Worm (Caenorhabditis elegans) whole organism, young adult: ENCODE data around the gene C42D8.9.

Experiments used
- B0019.2 ChIP-seq: fragments of 200-800 bp; sonication (Bioruptor generic); conservative IDR thresholded peaks from 2 replicates; pipeline ENCODE4 v1.3.6; 2022; ENCODE audit warnings: missing genetic modification reagents, missing genetic modification characterization, missing compliant biosample characterization
- C17E4.6 ChIP-seq: fragments of 200-800 bp; sonication (Bioruptor generic); IDR thresholded peaks from 2 replicates; pipeline ENCODE4 v1.3.6; 2022; ENCODE audit warnings: missing genetic modification reagents, missing genetic modification characterization, missing compliant biosample characterization
- F22D6.2 ChIP-seq: sonication (generic microtip); optimal IDR thresholded peaks from 2 replicates; lab custom pipeline; 2016; ENCODE audit warnings: mild to moderate bottlenecking, missing genetic modification characterization, missing compliant biosample characterization
- F37B4.10 ChIP-seq: fragments of 200-800 bp; sonication (Bioruptor generic); IDR thresholded peaks from 2 replicates; pipeline ENCODE4 v1.3.6; 2022; ENCODE audit warnings: missing genetic modification characterization, missing compliant biosample characterization
- F49E8.2 ChIP-seq: sonication (generic microtip); optimal IDR thresholded peaks from 3 replicates; lab custom pipeline; 2017; ENCODE audit warnings: missing genetic modification characterization, mild to moderate bottlenecking, missing compliant biosample characterization, antibody characterized with exemption, moderate library complexity; ENCODE audit not compliant: insufficient read depth
- F55B11.4 ChIP-seq: sonication (generic microtip); optimal IDR thresholded peaks from 2 replicates; lab custom pipeline; 2016; ENCODE audit warnings: missing compliant biosample characterization, missing genetic modification characterization, borderline replicate concordance; ENCODE audit not compliant: insufficient read depth
- F57C9.4 ChIP-seq: sonication (generic microtip); optimal IDR thresholded peaks from 2 replicates; lab custom pipeline; 2017; ENCODE audit warnings: mild to moderate bottlenecking, missing genetic modification characterization, missing compliant biosample characterization
- K12H6.12 ChIP-seq: fragments of 200-800 bp; sonication (Bioruptor generic); optimal IDR thresholded peaks from 2 replicates; lab custom pipeline; 2018; ENCODE audit warnings: mild to moderate bottlenecking, missing genetic modification characterization, missing compliant biosample characterization
- Y53G8AR.9 ChIP-seq: fragments of 200-800 bp; sonication (Bioruptor generic); conservative IDR thresholded peaks from 2 replicates; pipeline ENCODE4 v1.3.6; 2022; ENCODE audit warnings: missing genetic modification reagents, missing genetic modification characterization, missing compliant biosample characterization
- Y67H2A.10 ChIP-seq: fragments of 200-800 bp; sonication (Bioruptor generic); conservative IDR thresholded peaks from 2 replicates; pipeline ENCODE4 v1.3.6; 2022; ENCODE audit warnings: missing genetic modification reagents, missing genetic modification characterization, missing compliant biosample characterization
- bed-2 ChIP-seq: fragments of 200-800 bp; sonication (Bioruptor generic); IDR thresholded peaks from 2 replicates; pipeline ENCODE4 v1.3.6; 2022; ENCODE audit warnings: missing genetic modification reagents, missing genetic modification characterization, missing compliant biosample characterization
- ceh-100 ChIP-seq: fragments of 200-800 bp; sonication (Bioruptor generic); IDR thresholded peaks from 2 replicates; pipeline ENCODE4 v1.3.6; 2022; ENCODE audit warnings: missing genetic modification reagents, missing genetic modification characterization, missing compliant biosample characterization
- ceh-79 ChIP-seq: sonication (generic microtip); optimal IDR thresholded peaks from 2 replicates; lab custom pipeline; 2017; ENCODE audit warnings: mild to moderate bottlenecking, missing genetic modification characterization, missing compliant biosample characterization
- die-1 ChIP-seq: sonication (generic microtip); optimal IDR thresholded peaks from 2 replicates; lab custom pipeline; 2016; ENCODE audit warnings: missing genotype, mild to moderate bottlenecking, missing genetic modification characterization, missing compliant biosample characterization
- dox-1 ChIP-seq: fragments of 200-800 bp; sonication (Bioruptor generic); IDR thresholded peaks from 2 replicates; pipeline ENCODE4 v1.3.6; 2022; ENCODE audit warnings: missing genetic modification reagents, missing genetic modification characterization, missing compliant biosample characterization
- dpff-1 ChIP-seq: sonication (generic microtip); optimal IDR thresholded peaks from 2 replicates; lab custom pipeline; 2017; ENCODE audit warnings: mild to moderate bottlenecking, missing genetic modification characterization, missing compliant biosample characterization
- efl-1 ChIP-seq: fragments of 150-350 bp; optimal IDR thresholded peaks from 2 replicates; lab custom pipeline; 2014; ENCODE audit warnings: missing biosample characterization, missing genetic modification reagents, missing genetic modification characterization
- egl-18 ChIP-seq: fragments of 200-800 bp; sonication (Bioruptor generic); IDR thresholded peaks from 2 replicates; pipeline ENCODE4 v1.3.6; 2022; ENCODE audit warnings: missing genetic modification reagents, missing genetic modification characterization, missing compliant biosample characterization
- egl-44 ChIP-seq: fragments of 200-800 bp; sonication (Bioruptor generic); IDR thresholded peaks from 2 replicates; pipeline ENCODE4 v1.3.6; 2022; ENCODE audit warnings: missing genetic modification reagents, missing genetic modification characterization, missing compliant biosample characterization
- egrh-3 ChIP-seq: fragments of 200-800 bp; sonication (Bioruptor generic); IDR thresholded peaks from 2 replicates; pipeline ENCODE4 v1.3.6; 2022; ENCODE audit warnings: missing genetic modification reagents, missing genetic modification characterization, missing compliant biosample characterization
- ets-4 ChIP-seq: fragments of 200-800 bp; sonication (Bioruptor generic); optimal IDR thresholded peaks from 2 replicates; lab custom pipeline; 2018; ENCODE audit warnings: mild to moderate bottlenecking, missing genetic modification characterization, missing compliant biosample characterization
- him-1 ChIP-seq: sonication (generic microtip); optimal IDR thresholded peaks from 2 replicates; lab custom pipeline; 2016; ENCODE audit warnings: missing genotype, missing genetic modification reagents, missing genetic modification characterization, missing compliant biosample characterization
- hlh-12 ChIP-seq: sonication (generic microtip); optimal IDR thresholded peaks from 2 replicates; lab custom pipeline; 2016; ENCODE audit warnings: missing genetic modification characterization, missing compliant biosample characterization
- hlh-26 ChIP-seq: fragments of 200-800 bp; sonication (Bioruptor generic); conservative IDR thresholded peaks from 2 replicates; pipeline ENCODE4 v1.3.6; 2022; ENCODE audit warnings: missing genetic modification reagents, missing genetic modification characterization, missing compliant biosample characterization
- hrde-1 ChIP-seq: sonication (generic microtip); optimal IDR thresholded peaks from 2 replicates; lab custom pipeline; 2016; ENCODE audit warnings: missing genetic modification characterization, mild to moderate bottlenecking, missing compliant biosample characterization, moderate library complexity, missing genotype, missing genetic modification reagents, borderline replicate concordance
- lag-1 ChIP-seq: fragments of 200-800 bp; sonication (Bioruptor generic); IDR thresholded peaks from 2 replicates; pipeline ENCODE4 v1.3.6; 2022; ENCODE audit warnings: missing genetic modification reagents, missing genetic modification characterization, missing compliant biosample characterization
- let-607 ChIP-seq, 2 experiments: fragments of 200-800 bp in 1 of 2; sonication (Bioruptor generic) in 1 of 2; sonication (generic microtip) in 1 of 2; optimal IDR thresholded peaks; 2 replicates each; lab custom pipeline; 2016 to 2018; ENCODE audit warnings: mild to moderate bottlenecking in 2 of 2, missing compliant biosample characterization in 2 of 2, missing genetic modification characterization in 2 of 2, moderate library complexity in 2 of 2, missing genotype in 1 of 2
- lin-40 ChIP-seq: sonication (generic microtip); optimal IDR thresholded peaks from 2 replicates; lab custom pipeline; 2016; ENCODE audit warnings: missing genetic modification characterization, mild to moderate bottlenecking, missing compliant biosample characterization, missing genotype, missing genetic modification reagents
- lir-1 ChIP-seq: fragments of 200-800 bp; sonication (Bioruptor generic); conservative IDR thresholded peaks from 2 replicates; pipeline ENCODE4 v1.3.6; 2022; ENCODE audit warnings: missing genetic modification reagents, missing genetic modification characterization, missing compliant biosample characterization
- lsy-27 ChIP-seq: sonication (generic microtip); optimal IDR thresholded peaks from 2 replicates; lab custom pipeline; 2017; ENCODE audit warnings: missing genetic modification characterization, mild to moderate bottlenecking, missing compliant biosample characterization, antibody characterized with exemption, missing genotype, borderline replicate concordance; ENCODE audit not compliant: insufficient read depth
- mxl-1 ChIP-seq: sonication (generic microtip); optimal IDR thresholded peaks from 2 replicates; lab custom pipeline; 2016; ENCODE audit warnings: missing genetic modification characterization, missing compliant biosample characterization
- nhr-120 ChIP-seq: fragments of 200-800 bp; sonication (Bioruptor generic); IDR thresholded peaks from 2 replicates; pipeline ENCODE4 v1.3.6; 2022; ENCODE audit warnings: missing genetic modification characterization, missing compliant biosample characterization
- nhr-27 ChIP-seq: fragments of 200-800 bp; sonication (Bioruptor generic); optimal IDR thresholded peaks from 2 replicates; lab custom pipeline; 2018; ENCODE audit warnings: mild to moderate bottlenecking, missing genetic modification characterization, moderate library complexity, missing compliant biosample characterization
- nhr-80 ChIP-seq: sonication (generic microtip); optimal IDR thresholded peaks from 2 replicates; lab custom pipeline; 2016; ENCODE audit warnings: missing genetic modification characterization, missing compliant biosample characterization
- rcor-1 ChIP-seq: fragments of 200-800 bp; sonication (Bioruptor generic); IDR thresholded peaks from 2 replicates; pipeline ENCODE4 v1.3.6; 2022; ENCODE audit warnings: missing genetic modification reagents, missing genetic modification characterization, missing compliant biosample characterization
- rec-8 ChIP-seq, 2 experiments: sonication (generic microtip); optimal IDR thresholded peaks; 2 replicates each; lab custom pipeline; 2016; ENCODE audit warnings: mild to moderate bottlenecking in 2 of 2, missing genetic modification characterization in 2 of 2, missing genetic modification reagents in 2 of 2, missing genotype in 2 of 2, missing biosample characterization in 1 of 2, missing compliant biosample characterization in 1 of 2, moderate library complexity in 1 of 2
- snpc-1.1 ChIP-seq: sonication (generic microtip); optimal IDR thresholded peaks from 2 replicates; lab custom pipeline; 2017; ENCODE audit warnings: missing genetic modification characterization, mild to moderate bottlenecking, missing compliant biosample characterization, antibody characterized with exemption, moderate library complexity, missing genotype, missing genetic modification reagents; ENCODE audit not compliant: insufficient read depth
- snpc-1.3 ChIP-seq: sonication (generic microtip); optimal IDR thresholded peaks from 2 replicates; lab custom pipeline; 2017; ENCODE audit warnings: missing genetic modification characterization, mild to moderate bottlenecking, missing compliant biosample characterization, antibody characterized with exemption, moderate library complexity, missing genotype, missing genetic modification reagents; ENCODE audit not compliant: insufficient read depth
- snpc-4 ChIP-seq, 5 experiments: fragments of 150-350 bp in 1 of 5; sonication (generic microtip) in 4 of 5; optimal IDR thresholded peaks; 2 replicates each; lab custom pipeline; 2014 to 2018; ENCODE audit warnings: missing genetic modification characterization in 5 of 5, missing biosample characterization in 3 of 5, antibody characterized with exemption in 2 of 5, mild to moderate bottlenecking in 2 of 5, missing compliant biosample characterization in 2 of 5, missing genotype in 2 of 5, moderate library complexity in 2 of 5, missing genetic modification reagents in 1 of 5
- somi-1 ChIP-seq: fragments of 200-800 bp; sonication (Bioruptor generic); optimal IDR thresholded peaks from 2 replicates; lab custom pipeline; 2018; ENCODE audit warnings: mild to moderate bottlenecking, missing genetic modification characterization, missing compliant biosample characterization
- sptf-2 ChIP-seq: fragments of 200-800 bp; sonication (Bioruptor generic); optimal IDR thresholded peaks from 2 replicates; lab custom pipeline; 2018; ENCODE audit warnings: mild to moderate bottlenecking, missing genetic modification characterization, missing compliant biosample characterization
- tbp1 ChIP-seq: fragments of 200-800 bp; sonication (Bioruptor generic); optimal IDR thresholded peaks from 2 replicates; lab custom pipeline; 2018; ENCODE audit warnings: mild to moderate bottlenecking, missing genetic modification characterization, missing compliant biosample characterization
- xnd-1 ChIP-seq: sonication (generic microtip); optimal IDR thresholded peaks from 2 replicates; lab custom pipeline; 2016; ENCODE audit warnings: missing genotype, missing genetic modification reagents, missing genetic modification characterization, missing compliant biosample characterization
- zim-3 ChIP-seq: sonication (generic microtip); optimal IDR thresholded peaks from 2 replicates; lab custom pipeline; 2017; ENCODE audit warnings: mild to moderate bottlenecking, missing genetic modification characterization, moderate library complexity, missing compliant biosample characterization
- ztf-18 ChIP-seq: sonication (generic microtip); optimal IDR thresholded peaks from 2 replicates; lab custom pipeline; 2016; ENCODE audit warnings: missing genotype, mild to moderate bottlenecking, missing genetic modification characterization, missing compliant biosample characterization
- ztf-22 ChIP-seq: fragments of 200-800 bp; sonication (Bioruptor generic); optimal IDR thresholded peaks from 2 replicates; lab custom pipeline; 2018; ENCODE audit warnings: mild to moderate bottlenecking, missing genetic modification characterization, moderate library complexity, missing compliant biosample characterization

Gene C42D8.9

ce11 chrX:5106187-5106694, 601 bp downstream of the C42D8.9 start (continued):
- TF ChIP-seq dox-1 (peak; percentile 27; the same call in 1 of the 2 replicates), efl-1 (no peak), xnd-1 (tag; lab: Kevin White, UChicago) (no peak), Y67H2A.10 (no peak), mxl-1 (no peak), die-1 (tag; lab: Kevin White, UChicago) (no peak), nhr-27 (tag; lab: Kevin White, UChicago) (no peak), nhr-120 (no peak), hrde-1 (tag; lab: Kevin White, UChicago) (no peak), him-1 (no peak), F55B11.4 (tag; lab: Kevin White, UChicago) (no peak), F22D6.2 (tag; lab: Kevin White, UChicago) (no peak), K12H6.12 (tag; lab: Kevin White, UChicago) (no peak), rec-8 (tag; optimal IDR thresholded peaks at IDR 0.05; lab: Kevin White, UChicago) (no peak), snpc-1.1 (tag; lab: Kevin White, UChicago) (no peak), egl-44 (GFP tag; lab: Robert Waterston, UW) (peak; percentile 8; the same call in 1 of the 2 replicates), tbp1 (GFP tag; lab: Kevin White, UChicago) (no peak), zim-3 (peak; percentile 3), hlh-12 (no peak), F49E8.2 (no peak), nhr-80 (tag; lab: Kevin White, UChicago) (peak; percentile 41), ztf-22 (GFP tag; lab: Kevin White, UChicago) (peak; percentile 54), dpff-1 (tag; lab: Kevin White, UChicago) (no peak), C17E4.6 (GFP tag; lab: Robert Waterston, UW) (no peak), egrh-3 (GFP tag; lab: Robert Waterston, UW) (no peak), lin-40 (tag; lab: Kevin White, UChicago) (no peak), F57C9.4 (tag; lab: Kevin White, UChicago) (no peak), ztf-18 (tag; lab: Kevin White, UChicago) (no peak), hlh-26 (GFP tag; lab: Robert Waterston, UW) (no peak), egl-18 (GFP tag; lab: Robert Waterston, UW) (0 out of 2 replicates have a peak, but pooled peaks have one; percentile 56), bed-2 (GFP tag; lab: Robert Waterston, UW) (no peak), let-607 (tag; optimal IDR thresholded peaks at IDR 0.05; lab: Kevin White, UChicago) (peak in 1 of 2 experiments; percentile 49), rcor-1 (GFP tag; lab: Robert Waterston, UW) (no peak; the same call in 1 of the 2 replicates), B0019.2 (GFP tag; lab: Robert Waterston, UW) (0 out of 2 replicates have a peak, but pooled peaks have one; percentile 13), Y53G8AR.9 (GFP tag; lab: Robert Waterston, UW) (peak; percentile 95), ceh-79 (tag; lab: Kevin White, UChicago) (peak; percentile 13), F37B4.10 (GFP tag; lab: Robert Waterston, UW) (0 out of 2 replicates have a peak, but pooled peaks have one; percentile 73), somi-1 (GFP tag; lab: Kevin White, UChicago) (no peak), lir-1 (GFP tag; lab: Robert Waterston, UW) (no peak; the same call in 1 of the 2 replicates), lsy-27 (tag; lab: Kevin White, UChicago) (no peak), lag-1 (no peak), ceh-100 (GFP tag; lab: Robert Waterston, UW) (peak; percentile 37; the same call in 1 of the 2 replicates), snpc-1.3 (tag; lab: Kevin White, UChicago) (no peak), sptf-2 (GFP tag; lab: Kevin White, UChicago) (no peak), ets-4 (GFP tag; lab: Kevin White, UChicago) (peak; percentile 83), snpc-4 (GFP tag; optimal IDR thresholded peaks at IDR 0.05; lab: Kevin White, UChicago) (no peak), snpc-4 (tag; optimal IDR thresholded peaks at IDR 0.05; lab: Kevin White, UChicago) (no peak)
